Fruit fly (Drosophila melanogaster) Kc167 (cell line): ENCODE results near the gene CG7135.

Source experiments
- Myc ChIP-seq: fragments of >200 bp; optimal IDR thresholded peaks from 2 replicates; lab custom pipeline; 2017; ENCODE audit warnings: missing external identifiers
- Sin3A ChIP-seq: fragments of >200 bp; optimal IDR thresholded peaks from 2 replicates; lab custom pipeline; 2018; ENCODE audit warnings: missing external identifiers
- h ChIP-seq: fragments of >200 bp; optimal IDR thresholded peaks from 3 replicates; lab custom pipeline; 2018; ENCODE audit warnings: missing external identifiers
- insv ChIP-seq: fragments of >200 bp; optimal IDR thresholded peaks from 3 replicates; lab custom pipeline; 2018; ENCODE audit warnings: missing external identifiers
- psq ChIP-seq: fragments of >200 bp; optimal IDR thresholded peaks from 2 replicates; lab custom pipeline; 2017; ENCODE audit warnings: missing external identifiers
- ttk ChIP-seq: sonication (Bioruptor generic); optimal IDR thresholded peaks from 2 replicates; lab custom pipeline; 2017; ENCODE audit warnings: missing external identifiers

DNA sequence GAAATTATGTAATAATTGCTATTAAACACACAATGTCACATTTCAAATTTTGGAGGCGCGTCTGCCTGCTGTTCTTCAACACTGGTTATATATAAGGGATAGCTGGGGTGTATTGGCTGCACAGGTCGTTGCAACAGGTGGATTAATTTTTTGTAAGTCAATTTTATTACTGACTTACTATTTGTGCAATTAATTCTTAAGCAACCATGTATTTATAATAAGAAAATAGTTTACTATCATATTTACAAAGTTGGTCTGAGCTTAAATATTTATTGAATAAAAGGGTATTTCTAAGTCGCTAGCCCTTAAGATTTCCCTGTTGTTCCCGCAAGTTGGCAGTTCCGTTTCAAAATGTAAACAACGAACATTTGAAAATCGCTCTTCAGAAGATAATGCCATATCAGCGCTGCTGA, 10.6 kb upstream of the CG7135 start, which contains the start of gene RhoGAP16F:
- TF ChIP-seq h (lab: Kevin White, UChicago) (no peak), psq (lab: Kevin White, UChicago) (no peak), ttk (lab: Kevin White, UChicago) (no peak), Myc (lab: Kevin White, UChicago) (no peak), insv (lab: Kevin White, UChicago) (no peak), Sin3A (no peak)
